Fruit fly (Drosophila melanogaster) whole organism, embryonic: ENCODE data around the gene CG5758.

Experiments used
- Ada2b ChIP-seq: fragments of 200-800 bp; sonication (Bioruptor generic); IDR thresholded peaks from 2 replicates; pipeline ENCODE4 v1.3.6; 2022; ENCODE audit warnings: missing biosample characterization, missing genetic modification characterization
- Adf1 ChIP-seq: fragments of 200-800 bp; sonication (Bioruptor generic); IDR thresholded peaks from 2 replicates; pipeline ENCODE4 v1.3.6; 2022; ENCODE audit warnings: missing biosample characterization, missing genetic modification characterization
- CG10543 ChIP-seq: fragments of 200-800 bp; sonication (Bioruptor generic); optimal IDR thresholded peaks from 3 replicates; lab custom pipeline; 2017; ENCODE audit warnings: missing biosample characterization, mild to moderate bottlenecking, missing genetic modification characterization, moderate library complexity
- CG10654 ChIP-seq: fragments of 200-800 bp; sonication (Bioruptor generic); optimal IDR thresholded peaks from 2 replicates; lab custom pipeline; 2016; ENCODE audit warnings: missing biosample characterization, missing genetic modification characterization
- CG11504 ChIP-seq: fragments of 200-800 bp; sonication (Bioruptor generic); optimal IDR thresholded peaks from 3 replicates; lab custom pipeline; 2019; ENCODE audit warnings: missing biosample characterization, mild to moderate bottlenecking, missing genetic modification characterization, moderate library complexity
- CG12071 ChIP-seq: fragments of 200-800 bp; sonication (Bioruptor generic); optimal IDR thresholded peaks from 3 replicates; lab custom pipeline; 2018; ENCODE audit warnings: missing biosample characterization, mild to moderate bottlenecking, missing genetic modification characterization
- CG12769 ChIP-seq: fragments of 200-800 bp; sonication (Bioruptor generic); optimal IDR thresholded peaks from 2 replicates; lab custom pipeline; 2019; ENCODE audit warnings: missing biosample characterization, mild to moderate bottlenecking, missing genetic modification characterization, moderate library complexity
- CG13775 ChIP-seq: fragments of 200-800 bp; sonication (Bioruptor generic); optimal IDR thresholded peaks from 3 replicates; lab custom pipeline; 2017; ENCODE audit warnings: missing biosample characterization, mild to moderate bottlenecking, missing genetic modification characterization
- CG15514 ChIP-seq: fragments of 200-800 bp; sonication (Bioruptor generic); optimal IDR thresholded peaks from 3 replicates; lab custom pipeline; 2017; ENCODE audit warnings: missing biosample characterization, missing genetic modification characterization, mild to moderate bottlenecking, moderate library complexity, missing genetic modification reagents
- CG15696 ChIP-seq: fragments of 200-800 bp; sonication (Bioruptor generic); optimal IDR thresholded peaks from 2 replicates; lab custom pipeline; 2019; ENCODE audit warnings: missing biosample characterization, mild to moderate bottlenecking, missing genetic modification characterization, moderate library complexity
- CG17612 ChIP-seq: fragments of 200-800 bp; sonication (Bioruptor generic); IDR thresholded peaks from 2 replicates; pipeline ENCODE4 v1.3.6; 2022; ENCODE audit warnings: missing biosample characterization, missing genetic modification characterization
- CG2678 ChIP-seq: fragments of 200-800 bp; sonication (Bioruptor generic); optimal IDR thresholded peaks from 3 replicates; lab custom pipeline; 2019; ENCODE audit warnings: missing biosample characterization, mild to moderate bottlenecking, missing genetic modification characterization, moderate library complexity
- CG31224 ChIP-seq: fragments of 200-800 bp; sonication (Bioruptor generic); IDR thresholded peaks from 2 replicates; pipeline ENCODE4 v1.3.6; 2022; ENCODE audit warnings: missing biosample characterization, missing genetic modification characterization
- CG4328 ChIP-seq: fragments of 200-800 bp; sonication (Bioruptor generic); optimal IDR thresholded peaks from 3 replicates; lab custom pipeline; 2017; ENCODE audit warnings: missing biosample characterization, missing genetic modification reagents, missing genetic modification characterization
- CG43689 ChIP-seq: fragments of 200-800 bp; sonication (Bioruptor generic); IDR thresholded peaks from 2 replicates; pipeline ENCODE4 v1.3.6; 2022; ENCODE audit warnings: missing biosample characterization, missing genetic modification characterization
- CG8478 ChIP-seq: fragments of >200 bp; optimal IDR thresholded peaks from 2 replicates; lab custom pipeline; 2018
- CG9215 ChIP-seq: fragments of 200-800 bp; sonication (Bioruptor generic); IDR thresholded peaks from 2 replicates; pipeline ENCODE4 v1.3.6; 2022; ENCODE audit warnings: missing biosample characterization, missing genetic modification characterization
- Dek ChIP-seq: fragments of 200-800 bp; sonication (Bioruptor generic); optimal IDR thresholded peaks from 3 replicates; lab custom pipeline; 2019; ENCODE audit warnings: missing biosample characterization, mild to moderate bottlenecking, missing genetic modification characterization, moderate library complexity
- Doc3 ChIP-seq: fragments of 200-800 bp; sonication (Bioruptor generic); IDR thresholded peaks from 3 replicates; pipeline ENCODE4 v1.3.6; 2022; ENCODE audit warnings: missing biosample characterization, missing genetic modification characterization; ENCODE audit not compliant: partially characterized antibody
- E2f1 ChIP-seq: fragments of 200-800 bp; sonication (Bioruptor generic); IDR thresholded peaks from 2 replicates; pipeline ENCODE4 v1.3.6; 2022; ENCODE audit warnings: missing biosample characterization, missing genetic modification characterization
- Elba2 ChIP-seq: fragments of 200-800 bp; sonication (Bioruptor generic); optimal IDR thresholded peaks from 3 replicates; lab custom pipeline; 2016; ENCODE audit warnings: missing biosample characterization, missing genetic modification characterization
- Ets65A ChIP-seq: fragments of 200-800 bp; sonication (Bioruptor generic); peaks from one replicate; lab custom pipeline; 2016; ENCODE audit warnings: missing biosample characterization, missing genetic modification characterization
- Fer2 ChIP-seq: fragments of 200-800 bp; sonication (Bioruptor generic); optimal IDR thresholded peaks from 2 replicates; lab custom pipeline; 2018; ENCODE audit warnings: missing biosample characterization, mild to moderate bottlenecking, missing genetic modification characterization, moderate library complexity
- Gug ChIP-seq: fragments of 200-800 bp; sonication (Bioruptor generic); IDR thresholded peaks from 4 replicates; pipeline ENCODE4 v1.3.6; 2022; ENCODE audit warnings: missing biosample characterization, missing genetic modification characterization
- Hr3 ChIP-seq: fragments of 200-800 bp; sonication (Bioruptor generic); optimal IDR thresholded peaks from 3 replicates; lab custom pipeline; 2016; ENCODE audit warnings: missing biosample characterization, missing genetic modification characterization
- Med ChIP-seq: fragments of 200-800 bp; sonication (Bioruptor generic); peaks from one replicate; lab custom pipeline; 2016; ENCODE audit warnings: missing biosample characterization, missing genetic modification characterization, mild to moderate bottlenecking, inconsistent platforms, moderate library complexity
- Pdp1 ChIP-seq, 2 experiments: fragments of 200-800 bp; sonication (Bioruptor generic); optimal IDR thresholded peaks; 3 replicates each; lab custom pipeline; 2016; ENCODE audit warnings: missing biosample characterization in 2 of 2, missing genetic modification characterization in 2 of 2, mild to moderate bottlenecking in 1 of 2, moderate library complexity in 1 of 2
- Rx ChIP-seq: fragments of 200-800 bp; sonication (Bioruptor generic); IDR thresholded peaks from 2 replicates; pipeline ENCODE4 v1.3.6; 2022; ENCODE audit warnings: missing biosample characterization, missing genetic modification characterization
- Sox100B ChIP-seq: fragments of 200-800 bp; sonication (Bioruptor generic); optimal IDR thresholded peaks from 3 replicates; lab custom pipeline; 2018; ENCODE audit warnings: missing biosample characterization, mild to moderate bottlenecking, missing genetic modification characterization
- Trl ChIP-seq, 3 experiments: fragments of >200 bp in 2 of 3; fragments of 200-800 bp in 1 of 3; sonication (Bioruptor generic) in 1 of 3; optimal IDR thresholded peaks; 2 replicates in 1 of 3; 3 replicates in 2 of 3; lab custom pipeline; 2016 to 2017; ENCODE audit warnings: missing biosample characterization in 1 of 3, missing genetic modification characterization in 1 of 3
- amos ChIP-seq: fragments of 200-800 bp; sonication (Bioruptor generic); IDR thresholded peaks from 2 replicates; pipeline ENCODE4 v1.3.6; 2022; ENCODE audit warnings: missing biosample characterization, missing genetic modification characterization; ENCODE audit not compliant: partially characterized antibody
- cas ChIP-seq: fragments of 200-800 bp; sonication (Bioruptor generic); IDR thresholded peaks from 2 replicates; pipeline ENCODE4 v1.3.6; 2022; ENCODE audit warnings: missing biosample characterization, missing genetic modification characterization
- cg ChIP-seq: fragments of 200-800 bp; sonication (Bioruptor generic); optimal IDR thresholded peaks from 3 replicates; lab custom pipeline; 2019; ENCODE audit warnings: missing biosample characterization, mild to moderate bottlenecking, missing genetic modification characterization, moderate library complexity
- chm ChIP-seq: fragments of 200-800 bp; sonication (Bioruptor generic); IDR thresholded peaks from 2 replicates; pipeline ENCODE4 v1.3.6; 2022; ENCODE audit warnings: missing biosample characterization, missing genetic modification characterization
- ftz-f1 ChIP-seq: fragments of 200-800 bp; sonication (Bioruptor generic); optimal IDR thresholded peaks from 2 replicates; lab custom pipeline; 2016; ENCODE audit warnings: missing biosample characterization, missing genetic modification characterization
- fu2 ChIP-seq: fragments of 200-800 bp; sonication (Bioruptor generic); optimal IDR thresholded peaks from 2 replicates; lab custom pipeline; 2016; ENCODE audit warnings: missing biosample characterization, missing genetic modification characterization
- gem ChIP-seq: fragments of 200-800 bp; sonication (Bioruptor generic); optimal IDR thresholded peaks from 2 replicates; lab custom pipeline; 2019; ENCODE audit warnings: missing biosample characterization, mild to moderate bottlenecking, missing genetic modification characterization, moderate library complexity
- grau ChIP-seq: fragments of 200-800 bp; optimal IDR thresholded peaks from 3 replicates; lab custom pipeline; 2019; ENCODE audit warnings: missing biosample characterization, mild to moderate bottlenecking, missing genetic modification characterization, moderate library complexity
- kay ChIP-seq: fragments of 200-800 bp; sonication (Bioruptor generic); optimal IDR thresholded peaks from 2 replicates; lab custom pipeline; 2016; ENCODE audit warnings: missing biosample characterization, missing genetic modification characterization
- lab ChIP-seq: fragments of 200-800 bp; sonication (Bioruptor generic); optimal IDR thresholded peaks from 3 replicates; lab custom pipeline; 2017; ENCODE audit warnings: missing biosample characterization, missing genetic modification characterization, mild to moderate bottlenecking, moderate library complexity, missing genetic modification reagents
- maf-S ChIP-seq: fragments of 200-800 bp; sonication (Bioruptor generic); optimal IDR thresholded peaks from 2 replicates; lab custom pipeline; 2016; ENCODE audit warnings: missing biosample characterization, missing genetic modification characterization
- pros ChIP-seq: fragments of 200-800 bp; sonication (Bioruptor generic); optimal IDR thresholded peaks from 3 replicates; lab custom pipeline; 2019; ENCODE audit warnings: missing biosample characterization, mild to moderate bottlenecking, missing genetic modification characterization, moderate library complexity
- row ChIP-seq: fragments of 200-800 bp; sonication (Bioruptor generic); IDR thresholded peaks from 3 replicates; pipeline ENCODE4 v1.3.6; 2022; ENCODE audit warnings: missing biosample characterization, missing genetic modification characterization
- sens ChIP-seq: fragments of 200-800 bp; sonication (Bioruptor generic); peaks from one replicate; lab custom pipeline; 2016; ENCODE audit warnings: missing biosample characterization, missing genetic modification characterization
- sisA ChIP-seq: fragments of 200-800 bp; sonication (Bioruptor generic); IDR thresholded peaks from 2 replicates; pipeline ENCODE4 v1.3.6; 2022; ENCODE audit warnings: missing biosample characterization, missing genetic modification characterization
- slbo ChIP-seq: fragments of 200-800 bp; sonication (Bioruptor generic); IDR thresholded peaks from 2 replicates; pipeline ENCODE4 v1.3.6; 2022; ENCODE audit warnings: missing biosample characterization, missing genetic modification characterization
- unc-4 ChIP-seq: fragments of 200-800 bp; sonication (Bioruptor generic); IDR thresholded peaks from 2 replicates; pipeline ENCODE4 v1.3.6; 2022; ENCODE audit warnings: missing biosample characterization, missing genetic modification characterization; ENCODE audit not compliant: partially characterized antibody
- wdn ChIP-seq: fragments of 200-800 bp; sonication (Bioruptor generic); IDR thresholded peaks from 2 replicates; pipeline ENCODE4 v1.3.6; 2022; ENCODE audit warnings: missing biosample characterization, missing genetic modification characterization
- zf30C ChIP-seq: fragments of 200-800 bp; sonication (Bioruptor generic); optimal IDR thresholded peaks from 3 replicates; lab custom pipeline; 2018; ENCODE audit warnings: missing biosample characterization, mild to moderate bottlenecking, missing genetic modification characterization

Gene CG5758

DNA sequence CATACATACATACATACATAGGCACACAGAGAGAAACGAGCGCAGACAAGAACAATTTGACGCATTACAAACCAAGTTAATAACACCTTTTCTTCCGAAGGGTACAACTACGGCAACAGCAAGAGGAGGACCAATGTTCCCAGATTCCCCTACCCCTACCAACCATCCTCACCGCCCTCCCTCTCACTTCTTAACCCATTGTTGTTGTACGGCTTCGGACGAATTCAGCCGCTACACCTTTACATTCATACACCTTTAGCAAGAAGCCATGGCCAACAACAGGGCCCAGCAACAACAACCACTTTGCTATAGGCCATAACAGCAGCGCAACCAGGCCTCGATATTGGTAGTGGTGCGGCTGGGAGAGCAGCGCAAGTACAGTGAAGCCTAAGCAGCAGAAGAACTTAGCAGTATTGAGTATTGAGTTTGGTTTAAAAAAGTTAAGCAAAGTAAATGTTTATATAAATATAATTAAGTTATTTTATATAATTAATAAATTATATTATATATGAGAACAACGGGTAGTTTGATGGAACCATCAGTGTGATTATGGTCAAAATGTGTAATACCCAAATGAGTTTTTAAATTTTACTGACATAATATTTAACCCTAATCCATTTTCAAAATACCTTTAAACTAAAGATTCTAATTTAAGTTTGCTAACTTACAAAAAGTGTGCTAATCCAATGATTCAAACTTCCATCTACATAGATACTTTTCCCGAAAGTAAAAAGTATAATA lies 30.8 kb downstream of the CG5758 start (continued):
- TF ChIP-seq Elba2 (GFP tag; lab: Kevin White, UChicago) (no peak), wdn (peak; percentile 47; the same call in 1 of the 2 replicates), slbo (GFP tag; lab: Robert Waterston, UW) (peak; percentile 78), Ada2b (GFP tag; lab: Robert Waterston, UW) (0 out of 2 replicates have a peak, but pooled peaks have one; percentile 44), CG11504 (tag; lab: Kevin White, UChicago) (peak; percentile 21), amos (GFP tag; lab: Robert Waterston, UW) (no peak), lab (GFP tag; lab: Kevin White, UChicago) (peak; percentile 44), ftz-f1 (GFP tag; lab: Kevin White, UChicago) (peak; percentile 41), maf-S (GFP tag; lab: Kevin White, UChicago) (no peak), cas (GFP tag; lab: Robert Waterston, UW) (no peak), E2f1 (GFP tag; lab: Robert Waterston, UW) (0 out of 2 replicates have a peak, but pooled peaks have one; percentile 53), Hr3 (GFP tag; lab: Kevin White, UChicago) (peak; percentile 10), Doc3 (GFP tag; lab: Robert Waterston, UW) (no peak), unc-4 (GFP tag; lab: Robert Waterston, UW) (no peak), CG12071 (GFP tag; lab: Kevin White, UChicago) (no peak), zf30C (GFP tag; lab: Kevin White, UChicago) (peak; percentile 86), Sox100B (GFP tag; lab: Kevin White, UChicago) (peak; percentile 55), Adf1 (peak; percentile 45; the same call in 1 of the 2 replicates), Med (GFP tag; lab: Kevin White, UChicago) (peak; percentile 86), kay (no peak), row (GFP tag; lab: Robert Waterston, UW) (peak; percentile 61; the same call in 2 of the 3 replicates), Fer2 (tag; lab: Kevin White, UChicago) (peak; percentile 20), CG12769 (tag; lab: Kevin White, UChicago) (peak; percentile 92), sisA (GFP tag; lab: Robert Waterston, UW) (peak; percentile 57; the same call in 1 of the 2 replicates), Trl (optimal IDR thresholded peaks at IDR 0.05; lab: Kevin White, UChicago) (peak in 1 of 2 experiments; percentile 7), Trl (GFP tag; optimal IDR thresholded peaks at IDR 0.05; lab: Kevin White, UChicago) (no peak), CG43689 (GFP tag; lab: Robert Waterston, UW) (no peak), CG8478 (lab: Kevin White, UChicago) (peak; percentile 81), CG2678 (tag; lab: Kevin White, UChicago) (peak; percentile 47), CG9215 (peak; percentile 41), CG15696 (tag; lab: Kevin White, UChicago) (peak; percentile 2), Pdp1 (GFP tag; optimal IDR thresholded peaks at IDR 0.05; lab: Kevin White, UChicago) (peak in 1 of 2 experiments; percentile 48), CG17612 (GFP tag; lab: Robert Waterston, UW) (no peak), CG15514 (GFP tag; lab: Kevin White, UChicago) (peak; percentile 22), pros (GFP tag; lab: Kevin White, UChicago) (peak; percentile 5), CG31224 (GFP tag; lab: Robert Waterston, UW) (peak; percentile 57), CG10654 (GFP tag; lab: Kevin White, UChicago) (no peak), sens (peak; percentile 78), Rx (GFP tag; lab: Robert Waterston, UW) (0 out of 2 replicates have a peak, but pooled peaks have one; percentile 26), CG4328 (GFP tag; lab: Kevin White, UChicago) (no peak), Dek (tag; lab: Kevin White, UChicago) (peak; percentile 15), cg (GFP tag; lab: Kevin White, UChicago) (peak; percentile 83), Ets65A (GFP tag; lab: Kevin White, UChicago) (peak; percentile 81), chm (GFP tag; lab: Robert Waterston, UW) (peak; percentile 57; the same call in 1 of the 2 replicates), CG10543 (GFP tag; lab: Kevin White, UChicago) (peak; percentile 43), Gug (GFP tag; lab: Robert Waterston, UW) (peak; percentile 79; the same call in 3 of the 4 replicates), gem (tag; lab: Kevin White, UChicago) (peak; percentile 52), grau (tag; lab: Kevin White, UChicago) (peak; percentile 89), CG13775 (GFP tag; lab: Kevin White, UChicago) (peak; percentile 39), fu2 (GFP tag; lab: Kevin White, UChicago) (no peak)
